Fruit fly (Drosophila melanogaster) whole organism, embryonic: ENCODE data around the gene CG13482.

Source experiments
- Ada2b ChIP-seq: fragments of 200-800 bp; sonication (Bioruptor generic); IDR thresholded peaks from 2 replicates; pipeline ENCODE4 v1.3.6; 2022; ENCODE audit warnings: missing biosample characterization, missing genetic modification characterization
- Blimp-1 ChIP-seq: fragments of 200-800 bp; sonication (Bioruptor generic); optimal IDR thresholded peaks from 3 replicates; lab custom pipeline; 2018; ENCODE audit warnings: missing biosample characterization, missing genetic modification characterization, mild to moderate bottlenecking, moderate library complexity, missing genetic modification reagents
- CG10462 ChIP-seq: fragments of 200-800 bp; sonication (Bioruptor generic); optimal IDR thresholded peaks from 2 replicates; lab custom pipeline; 2016; ENCODE audit warnings: missing biosample characterization, missing genetic modification characterization
- CG12155 ChIP-seq: fragments of 200-800 bp; sonication (Bioruptor generic); optimal IDR thresholded peaks from 3 replicates; lab custom pipeline; 2016; ENCODE audit warnings: missing biosample characterization, missing genetic modification characterization
- CG1233 ChIP-seq: fragments of 200-800 bp; sonication (Bioruptor generic); optimal IDR thresholded peaks from 4 replicates; lab custom pipeline; 2018; ENCODE audit warnings: missing biosample characterization, mild to moderate bottlenecking, missing genetic modification characterization
- CG12769 ChIP-seq: fragments of 200-800 bp; sonication (Bioruptor generic); optimal IDR thresholded peaks from 2 replicates; lab custom pipeline; 2019; ENCODE audit warnings: missing biosample characterization, mild to moderate bottlenecking, missing genetic modification characterization, moderate library complexity
- CG13894 ChIP-seq: fragments of 200-800 bp; sonication (Bioruptor generic); optimal IDR thresholded peaks from 3 replicates; lab custom pipeline; 2018; ENCODE audit warnings: missing biosample characterization, mild to moderate bottlenecking, missing genetic modification characterization, moderate library complexity
- CG1647 ChIP-seq: fragments of 200-800 bp; sonication (Bioruptor generic); optimal IDR thresholded peaks from 3 replicates; lab custom pipeline; 2016; ENCODE audit warnings: missing biosample characterization, missing genetic modification characterization
- CG16813 ChIP-seq: fragments of 200-800 bp; sonication (Bioruptor generic); IDR thresholded peaks from 3 replicates; pipeline ENCODE4 v1.3.6; 2022; ENCODE audit warnings: missing biosample characterization, missing genetic modification characterization; ENCODE audit not compliant: partially characterized antibody
- CG18011 ChIP-seq: fragments of 200-800 bp; sonication (Bioruptor generic); optimal IDR thresholded peaks from 2 replicates; lab custom pipeline; 2017; ENCODE audit warnings: missing biosample characterization, missing genetic modification characterization, mild to moderate bottlenecking, moderate library complexity, missing genotype
- CG31365 ChIP-seq: fragments of 200-800 bp; sonication (Bioruptor generic); optimal IDR thresholded peaks from 2 replicates; lab custom pipeline; 2018; ENCODE audit warnings: missing biosample characterization, mild to moderate bottlenecking, missing genetic modification characterization
- CG31441 ChIP-seq: fragments of 200-800 bp; sonication (Bioruptor generic); IDR thresholded peaks from 2 replicates; pipeline ENCODE4 v1.3.6; 2022; ENCODE audit warnings: missing biosample characterization, missing genetic modification characterization
- CG32532 ChIP-seq: fragments of 200-800 bp; sonication (Bioruptor generic); IDR thresholded peaks from 2 replicates; pipeline ENCODE4 v1.3.6; 2022; ENCODE audit warnings: missing biosample characterization, missing genetic modification characterization
- CG3847 ChIP-seq: fragments of 200-800 bp; sonication (Bioruptor generic); IDR thresholded peaks from 2 replicates; pipeline ENCODE4 v1.3.6; 2022; ENCODE audit warnings: missing biosample characterization, missing genetic modification characterization
- CG4730 ChIP-seq: fragments of 200-800 bp; sonication (Bioruptor generic); IDR thresholded peaks from 2 replicates; pipeline ENCODE4 v1.3.6; 2022; ENCODE audit warnings: missing biosample characterization, missing genetic modification characterization
- CG7372 ChIP-seq: fragments of 200-800 bp; sonication (Bioruptor generic); IDR thresholded peaks from 2 replicates; pipeline ENCODE4 v1.3.6; 2022; ENCODE audit warnings: missing biosample characterization, missing genetic modification characterization
- CG9817 ChIP-seq: fragments of 200-800 bp; sonication (Bioruptor generic); optimal IDR thresholded peaks from 2 replicates; lab custom pipeline; 2018; ENCODE audit warnings: missing biosample characterization, mild to moderate bottlenecking, missing genetic modification characterization, moderate library complexity
- Dbx ChIP-seq: fragments of 200-800 bp; sonication (Bioruptor generic); IDR thresholded peaks from 3 replicates; pipeline ENCODE4 v1.3.6; 2022; ENCODE audit warnings: missing biosample characterization, missing genetic modification characterization
- Ets97D ChIP-seq: fragments of 200-800 bp; sonication (Bioruptor generic); optimal IDR thresholded peaks from 3 replicates; lab custom pipeline; 2016; ENCODE audit warnings: missing biosample characterization, missing genetic modification characterization
- Gug ChIP-seq: fragments of 200-800 bp; sonication (Bioruptor generic); IDR thresholded peaks from 4 replicates; pipeline ENCODE4 v1.3.6; 2022; ENCODE audit warnings: missing biosample characterization, missing genetic modification characterization
- HHEX ChIP-seq: fragments of 200-800 bp; sonication (Bioruptor generic); optimal IDR thresholded peaks from 3 replicates; lab custom pipeline; 2017; ENCODE audit warnings: missing biosample characterization, mild to moderate bottlenecking, missing genetic modification characterization, missing genetic modification reagents
- Jarid2 ChIP-seq: fragments of 200-800 bp; sonication (Bioruptor generic); optimal IDR thresholded peaks from 3 replicates; lab custom pipeline; 2017; ENCODE audit warnings: mild to moderate bottlenecking, missing biosample characterization, missing genetic modification reagents, missing genetic modification characterization
- MBD-R2 ChIP-seq: fragments of 200-800 bp; sonication (Bioruptor generic); IDR thresholded peaks from 2 replicates; pipeline ENCODE4 v1.3.6; 2022; ENCODE audit warnings: missing biosample characterization, missing genetic modification characterization
- PHDP ChIP-seq: fragments of 200-800 bp; sonication (Bioruptor generic); optimal IDR thresholded peaks from 3 replicates; lab custom pipeline; 2018; ENCODE audit warnings: missing biosample characterization, mild to moderate bottlenecking, missing genetic modification characterization, moderate library complexity
- Rfx ChIP-seq: fragments of 200-800 bp; sonication (Bioruptor generic); IDR thresholded peaks from 2 replicates; pipeline ENCODE4 v1.3.6; 2022; ENCODE audit warnings: missing biosample characterization, missing genetic modification characterization
- Rx ChIP-seq: fragments of 200-800 bp; sonication (Bioruptor generic); IDR thresholded peaks from 2 replicates; pipeline ENCODE4 v1.3.6; 2022; ENCODE audit warnings: missing biosample characterization, missing genetic modification characterization
- Spps ChIP-seq: fragments of 200-800 bp; sonication (Bioruptor generic); optimal IDR thresholded peaks from 2 replicates; lab custom pipeline; 2018; ENCODE audit warnings: missing biosample characterization, mild to moderate bottlenecking, missing genetic modification characterization
- Taf1 ChIP-seq: fragments of 200-800 bp; sonication (Bioruptor generic); IDR thresholded peaks from 2 replicates; pipeline ENCODE4 v1.3.6; 2022; ENCODE audit warnings: missing biosample characterization, missing genetic modification characterization
- Trl ChIP-seq, 3 experiments: fragments of >200 bp in 2 of 3; fragments of 200-800 bp in 1 of 3; sonication (Bioruptor generic) in 1 of 3; optimal IDR thresholded peaks; 2 replicates in 1 of 3; 3 replicates in 2 of 3; lab custom pipeline; 2016 to 2017; ENCODE audit warnings: missing biosample characterization in 1 of 3, missing genetic modification characterization in 1 of 3
- Xrp1 ChIP-seq: fragments of 200-800 bp; sonication (Bioruptor generic); IDR thresholded peaks from 2 replicates; pipeline ENCODE4 v1.3.6; 2022; ENCODE audit warnings: missing biosample characterization, missing genetic modification characterization
- YL-1 ChIP-seq: fragments of 200-800 bp; sonication (Bioruptor generic); optimal IDR thresholded peaks from 3 replicates; lab custom pipeline; 2017; ENCODE audit warnings: missing biosample characterization, mild to moderate bottlenecking, missing genetic modification characterization
- cas ChIP-seq: fragments of 200-800 bp; sonication (Bioruptor generic); IDR thresholded peaks from 2 replicates; pipeline ENCODE4 v1.3.6; 2022; ENCODE audit warnings: missing biosample characterization, missing genetic modification characterization
- croc ChIP-seq: fragments of 200-800 bp; sonication (Bioruptor generic); conservative IDR thresholded peaks from 3 replicates; pipeline ENCODE4 v1.3.6; 2022; ENCODE audit warnings: missing biosample characterization, missing genetic modification characterization
- fd96Cb ChIP-seq: fragments of 200-800 bp; sonication (Bioruptor generic); optimal IDR thresholded peaks from 2 replicates; lab custom pipeline; 2018; ENCODE audit warnings: missing biosample characterization, mild to moderate bottlenecking, missing genetic modification characterization, moderate library complexity
- gcm2 ChIP-seq: fragments of 200-800 bp; sonication (Bioruptor generic); optimal IDR thresholded peaks from 2 replicates; lab custom pipeline; 2016; ENCODE audit warnings: missing biosample characterization, missing genetic modification characterization
- gem ChIP-seq: fragments of 200-800 bp; sonication (Bioruptor generic); optimal IDR thresholded peaks from 2 replicates; lab custom pipeline; 2019; ENCODE audit warnings: missing biosample characterization, mild to moderate bottlenecking, missing genetic modification characterization, moderate library complexity
- gsb ChIP-seq: fragments of 200-800 bp; sonication (Bioruptor generic); IDR thresholded peaks from 2 replicates; pipeline ENCODE4 v1.3.6; 2022; ENCODE audit warnings: missing biosample characterization, missing genetic modification characterization
- lmd ChIP-seq: fragments of 200-800 bp; sonication (Bioruptor generic); IDR thresholded peaks from 2 replicates; pipeline ENCODE4 v1.3.6; 2022; ENCODE audit warnings: missing biosample characterization, missing genetic modification characterization
- pzg ChIP-seq: fragments of 200-800 bp; sonication (Bioruptor generic); optimal IDR thresholded peaks from 3 replicates; lab custom pipeline; 2018; ENCODE audit warnings: missing biosample characterization, mild to moderate bottlenecking, missing genetic modification characterization, moderate library complexity
- ranshi ChIP-seq: fragments of 200-800 bp; sonication (Bioruptor generic); IDR thresholded peaks from 2 replicates; pipeline ENCODE4 v1.3.6; 2022; ENCODE audit warnings: missing biosample characterization, missing genetic modification characterization
- rib ChIP-seq: fragments of 200-800 bp; sonication (Bioruptor generic); IDR thresholded peaks from 2 replicates; pipeline ENCODE4 v1.3.6; 2022; ENCODE audit warnings: missing biosample characterization, missing genetic modification characterization
- row ChIP-seq: fragments of 200-800 bp; sonication (Bioruptor generic); IDR thresholded peaks from 3 replicates; pipeline ENCODE4 v1.3.6; 2022; ENCODE audit warnings: missing biosample characterization, missing genetic modification characterization
- sd ChIP-seq: fragments of 200-800 bp; sonication (Bioruptor generic); optimal IDR thresholded peaks from 3 replicates; lab custom pipeline; 2018; ENCODE audit warnings: missing biosample characterization, mild to moderate bottlenecking, missing genetic modification characterization, moderate library complexity
- slbo ChIP-seq: fragments of 200-800 bp; sonication (Bioruptor generic); IDR thresholded peaks from 2 replicates; pipeline ENCODE4 v1.3.6; 2022; ENCODE audit warnings: missing biosample characterization, missing genetic modification characterization
- sob ChIP-seq: fragments of 200-800 bp; sonication (Bioruptor generic); IDR thresholded peaks from 2 replicates; pipeline ENCODE4 v1.3.6; 2022; ENCODE audit warnings: missing biosample characterization, missing genetic modification characterization
- toy ChIP-seq: fragments of 200-800 bp; sonication (Bioruptor generic); IDR thresholded peaks from 2 replicates; pipeline ENCODE4 v1.3.6; 2022; ENCODE audit warnings: missing biosample characterization, missing genetic modification characterization
- vnd ChIP-seq: fragments of 200-800 bp; sonication (Bioruptor generic); IDR thresholded peaks from 3 replicates; pipeline ENCODE4 v1.3.6; 2022; ENCODE audit warnings: missing biosample characterization, missing genetic modification characterization; ENCODE audit not compliant: partially characterized antibody
- vvl ChIP-seq: fragments of 200-800 bp; sonication (Bioruptor generic); IDR thresholded peaks from 2 replicates; pipeline ENCODE4 v1.3.6; 2022; ENCODE audit warnings: missing biosample characterization, missing genetic modification characterization
- wdn ChIP-seq: fragments of 200-800 bp; sonication (Bioruptor generic); IDR thresholded peaks from 2 replicates; pipeline ENCODE4 v1.3.6; 2022; ENCODE audit warnings: missing biosample characterization, missing genetic modification characterization
- z ChIP-seq: fragments of 200-800 bp; sonication (Bioruptor generic); IDR thresholded peaks from 3 replicates; pipeline ENCODE4 v1.3.6; 2022; ENCODE audit warnings: missing biosample characterization, missing genetic modification characterization
- zen ChIP-seq: fragments of 200-800 bp; sonication (Bioruptor generic); optimal IDR thresholded peaks from 3 replicates; lab custom pipeline; 2018; ENCODE audit warnings: missing biosample characterization, mild to moderate bottlenecking, missing genetic modification characterization, moderate library complexity

CG13482 gene

DNA sequence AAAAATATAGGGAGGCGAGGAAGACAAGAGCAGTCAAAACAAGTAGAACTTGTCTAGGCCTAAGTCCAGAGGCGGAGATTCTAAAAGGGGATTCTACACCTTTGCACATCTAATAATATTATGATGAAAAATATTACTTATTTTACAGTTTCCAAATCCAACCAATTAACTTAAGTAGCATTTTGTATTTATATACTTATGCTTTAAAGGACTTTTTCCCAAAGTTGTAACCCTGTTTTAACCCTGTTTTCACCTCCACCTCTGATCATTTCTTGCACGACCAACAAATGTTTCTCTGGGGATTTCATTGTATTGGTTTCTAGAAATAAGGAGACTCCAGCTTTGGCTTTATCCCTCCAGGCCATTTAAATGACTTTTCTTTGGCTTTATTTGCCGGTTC, 6.7 kb downstream of the CG13482 start (continued):
- TF ChIP-seq CG31441 = peak; percentile 67
- peak; percentile 75 for TF ChIP-seq vvl (GFP tag; lab: Robert Waterston, UW)
- no peak for TF ChIP-seq pzg (GFP tag; lab: Kevin White, UChicago)
- peak; percentile 91 for TF ChIP-seq Rfx (GFP tag; lab: Robert Waterston, UW)
- peak; percentile 74 for TF ChIP-seq rib
- TF ChIP-seq CG1647 (GFP tag; lab: Kevin White, UChicago) = peak; percentile 10
- no peak for TF ChIP-seq CG10462 (GFP tag; lab: Kevin White, UChicago)
- no peak for TF ChIP-seq CG18011 (GFP tag; lab: Kevin White, UChicago)
- peak; percentile 38 for TF ChIP-seq CG4730
- no peak for TF ChIP-seq CG16813
- peak; percentile 21 for TF ChIP-seq CG12769 (tag; lab: Kevin White, UChicago)
- peak; percentile 35; the same call in 1 of the 2 replicates for TF ChIP-seq CG3847 (GFP tag; lab: Robert Waterston, UW)
- TF ChIP-seq CG13894 (tag; lab: Kevin White, UChicago) = peak; percentile 51
- TF ChIP-seq Spps (tag; lab: Kevin White, UChicago) = peak; percentile 33
- peak; percentile 94 for TF ChIP-seq CG32532
- peak; percentile 71; the same call in 1 of the 2 replicates for TF ChIP-seq cas
- peak; percentile 23 for TF ChIP-seq zen (tag; lab: Kevin White, UChicago)
- peak; percentile 8 for TF ChIP-seq PHDP (tag; lab: Kevin White, UChicago)
- peak; percentile 69 for TF ChIP-seq croc (GFP tag; lab: Robert Waterston, UW)
- 0 out of 3 replicates have a peak, but pooled peaks have one; percentile 29 for TF ChIP-seq z (GFP tag; lab: Robert Waterston, UW)
- peak; percentile 66 for TF ChIP-seq toy
- peak; percentile 24 for TF ChIP-seq CG1233 (GFP tag; lab: Kevin White, UChicago)
- peak; percentile 87 for TF ChIP-seq Xrp1 (GFP tag; lab: Robert Waterston, UW)
- peak; percentile 77 for TF ChIP-seq slbo (GFP tag; lab: Robert Waterston, UW)
- peak; percentile 39 for TF ChIP-seq gsb (GFP tag; lab: Robert Waterston, UW)
- peak; percentile 63; the same call in 1 of the 2 replicates for TF ChIP-seq ranshi
- peak; percentile 16; the same call in 1 of the 3 replicates for TF ChIP-seq row
- peak; percentile 34 for TF ChIP-seq Rx (GFP tag; lab: Robert Waterston, UW)
- TF ChIP-seq CG7372 (GFP tag; lab: Robert Waterston, UW) = no peak; the same call in 1 of the 2 replicates
- no peak for TF ChIP-seq gcm2 (GFP tag; lab: Kevin White, UChicago)
- TF ChIP-seq vnd (GFP tag; lab: Robert Waterston, UW) = no peak
- peak; percentile 51; the same call in 1 of the 2 replicates for TF ChIP-seq MBD-R2 (GFP tag; lab: Robert Waterston, UW)
- TF ChIP-seq gem (tag; lab: Kevin White, UChicago) = peak; percentile 47
- TF ChIP-seq Jarid2 (GFP tag; lab: Kevin White, UChicago) = no peak
- peak; percentile 39 for TF ChIP-seq HHEX (GFP tag; lab: Kevin White, UChicago)
- TF ChIP-seq YL-1 (GFP tag; lab: Kevin White, UChicago) = no peak
- TF ChIP-seq Blimp-1 (GFP tag; lab: Kevin White, UChicago) = peak; percentile 75
- TF ChIP-seq Gug = peak; percentile 46; the same call in 2 of the 4 replicates
- TF ChIP-seq Taf1 (GFP tag; lab: Robert Waterston, UW) = peak; percentile 78
- TF ChIP-seq sob (GFP tag; lab: Robert Waterston, UW) = peak; percentile 82
- TF ChIP-seq sd (tag; lab: Kevin White, UChicago) = no peak
- TF ChIP-seq fd96Cb (tag; lab: Kevin White, UChicago) = peak; percentile 46
- TF ChIP-seq Ets97D = peak; percentile 26
- peak; percentile 30 for TF ChIP-seq CG12155 (GFP tag; lab: Kevin White, UChicago)
- peak; percentile 83 for TF ChIP-seq Dbx
- no peak for TF ChIP-seq CG31365 (tag; lab: Kevin White, UChicago)
- TF ChIP-seq Trl (optimal IDR thresholded peaks at IDR 0.05; lab: Kevin White, UChicago) = no peak
- TF ChIP-seq Trl (GFP tag; optimal IDR thresholded peaks at IDR 0.05; lab: Kevin White, UChicago) = peak; percentile 10
- TF ChIP-seq Ada2b (GFP tag; lab: Robert Waterston, UW) = peak; percentile 68
- TF ChIP-seq wdn = peak; percentile 59; the same call in 1 of the 2 replicates
- TF ChIP-seq CG9817 (tag; lab: Kevin White, UChicago) = peak; percentile 1
- TF ChIP-seq lmd (GFP tag; lab: Robert Waterston, UW) = peak; percentile 83
